Fruit fly (Drosophila melanogaster): ENCODE measurements around the gene CG18223.

dm6 chr3L:18911082-18911481 lies 9.0 kb downstream of the CG18223 start, which contains the start of gene Ir75d:
- TF ChIP-seq Six4 (GFP tag; optimal IDR thresholded peaks at IDR 0.05) (no peak), Nf-YB (GFP tag; optimal IDR thresholded peaks at IDR 0.05) (no peak), CG7357 (GFP tag; IDR thresholded peaks at IDR 0.05) (no peak), hbn (GFP tag; IDR thresholded peaks at IDR 0.05; ENCODE audit: partially characterized antibody) (no peak), Aef1 (GFP tag; IDR thresholded peaks at IDR 0.05) (no peak), CG7963 (GFP tag; IDR thresholded peaks at IDR 0.05; ENCODE audit: partially characterized antibody) (no peak), CG8281 (tag; optimal IDR thresholded peaks at IDR 0.05) (no peak)
